Worm (Caenorhabditis elegans) whole organism, late embryonic: ENCODE results near the gene B0495.5.

ENCODE experiments used
- K02D7.2 ChIP-seq: sonication (generic microtip); optimal IDR thresholded peaks from 2 replicates; lab custom pipeline; 2017; ENCODE audit warnings: mild to moderate bottlenecking, missing genetic modification characterization, missing compliant biosample characterization
- K09A11.1 ChIP-seq: sonication (generic microtip); optimal IDR thresholded peaks from 2 replicates; lab custom pipeline; 2017; ENCODE audit warnings: antibody characterized with exemption, mild to moderate bottlenecking, missing genetic modification characterization, missing compliant biosample characterization; ENCODE audit not compliant: insufficient read depth
- ama-1 ChIP-seq: fragments of 150-350 bp; optimal IDR thresholded peaks from 2 replicates; lab custom pipeline; 2014
- elt-4 ChIP-seq: sonication (generic microtip); optimal IDR thresholded peaks from 2 replicates; lab custom pipeline; 2016; ENCODE audit warnings: missing genetic modification characterization, missing compliant biosample characterization
- lin-11 ChIP-seq: fragments of 200-800 bp; sonication (Bioruptor generic); optimal IDR thresholded peaks from 2 replicates; lab custom pipeline; 2018; ENCODE audit warnings: mild to moderate bottlenecking, missing genetic modification characterization, missing compliant biosample characterization
- pha-4 ChIP-seq: fragments of 150-350 bp; optimal IDR thresholded peaks from 2 replicates; lab custom pipeline; 2018; ENCODE audit warnings: missing biosample characterization, missing genetic modification reagents, missing genetic modification characterization
- sdc-2 ChIP-seq: sonication (generic microtip); optimal IDR thresholded peaks from 2 replicates; lab custom pipeline; 2016; ENCODE audit warnings: missing genotype, missing genetic modification characterization, missing compliant biosample characterization
- unc-55 ChIP-seq: sonication (generic microtip); optimal IDR thresholded peaks from 2 replicates; lab custom pipeline; 2017; ENCODE audit warnings: missing biosample characterization, missing genetic modification reagents, missing genetic modification characterization

- TF ChIP-seq lin-11, result no peak
- TF ChIP-seq ama-1, result no peak
- TF ChIP-seq pha-4 (tag; lab: Kevin White, UChicago), result no peak
- no peak for TF ChIP-seq K09A11.1 (tag; lab: Kevin White, UChicago)
- no peak for TF ChIP-seq unc-55 (GFP tag; lab: Kevin White, UChicago)
- TF ChIP-seq K02D7.2 (tag; lab: Kevin White, UChicago), result no peak
- no peak for TF ChIP-seq elt-4
- TF ChIP-seq sdc-2 (tag; lab: Kevin White, UChicago), result no peak
Observed at ce11 chrII:7690384-7690783, 7.9 kb downstream of the B0495.5 start, which contains the start of gene pid-1.
